Fruit fly (Drosophila melanogaster) whole organism, embryonic: ENCODE measurements around the gene CG9328.

Experiments used
- BtbVII ChIP-seq: fragments of 200-800 bp; sonication (Bioruptor generic); optimal IDR thresholded peaks from 3 replicates; lab custom pipeline; 2017; ENCODE audit warnings: missing biosample characterization, mild to moderate bottlenecking, missing genetic modification characterization
- CG10654 ChIP-seq: fragments of 200-800 bp; sonication (Bioruptor generic); optimal IDR thresholded peaks from 2 replicates; lab custom pipeline; 2016; ENCODE audit warnings: missing biosample characterization, missing genetic modification characterization
- CG12104 ChIP-seq: fragments of 200-800 bp; sonication (Bioruptor generic); optimal IDR thresholded peaks from 3 replicates; lab custom pipeline; 2016; ENCODE audit warnings: missing biosample characterization, missing genetic modification characterization
- CG13123 ChIP-seq: fragments of 200-800 bp; sonication (Bioruptor generic); optimal IDR thresholded peaks from 2 replicates; lab custom pipeline; 2016; ENCODE audit warnings: missing biosample characterization, missing genetic modification characterization
- CG14860 ChIP-seq: fragments of 200-800 bp; sonication (Bioruptor generic); IDR thresholded peaks from 3 replicates; pipeline ENCODE4 v1.3.6; 2022; ENCODE audit warnings: missing biosample characterization, missing genetic modification characterization; ENCODE audit not compliant: partially characterized antibody
- CG2120 ChIP-seq: fragments of 200-800 bp; sonication (Bioruptor generic); optimal IDR thresholded peaks from 3 replicates; lab custom pipeline; 2016; ENCODE audit warnings: missing biosample characterization, missing genetic modification characterization
- CG2199 ChIP-seq: fragments of 200-800 bp; sonication (Bioruptor generic); IDR thresholded peaks from 3 replicates; pipeline ENCODE4 v1.3.6; 2022; ENCODE audit warnings: missing biosample characterization, missing genetic modification characterization
- CG2889 ChIP-seq: fragments of 200-800 bp; sonication (Bioruptor generic); IDR thresholded peaks from 3 replicates; pipeline ENCODE4 v1.3.6; 2022; ENCODE audit warnings: missing biosample characterization, missing genetic modification characterization
- CG30403 ChIP-seq: fragments of 200-800 bp; sonication (Bioruptor generic); optimal IDR thresholded peaks from 3 replicates; lab custom pipeline; 2016; ENCODE audit warnings: missing biosample characterization, missing genetic modification characterization
- CG32772 ChIP-seq: fragments of 200-800 bp; sonication (Bioruptor generic); IDR thresholded peaks from 2 replicates; pipeline ENCODE4 v1.3.6; 2022; ENCODE audit warnings: missing biosample characterization, missing genetic modification characterization
- CG34224 ChIP-seq: fragments of 200-800 bp; sonication (Bioruptor generic); IDR thresholded peaks from 3 replicates; pipeline ENCODE4 v1.3.6; 2022; ENCODE audit warnings: missing biosample characterization, missing genetic modification characterization; ENCODE audit not compliant: partially characterized antibody
- CG4424 ChIP-seq: fragments of 200-800 bp; sonication (Bioruptor generic); optimal IDR thresholded peaks from 3 replicates; lab custom pipeline; 2016; ENCODE audit warnings: missing biosample characterization, missing genetic modification characterization
- CG8388 ChIP-seq: fragments of 200-800 bp; sonication (Bioruptor generic); optimal IDR thresholded peaks from 2 replicates; lab custom pipeline; 2019; ENCODE audit warnings: missing biosample characterization, mild to moderate bottlenecking, missing genetic modification characterization, moderate library complexity
- CG9609 ChIP-seq: fragments of 200-800 bp; sonication (Bioruptor generic); optimal IDR thresholded peaks from 3 replicates; lab custom pipeline; 2016; ENCODE audit warnings: missing biosample characterization, missing genetic modification characterization
- CrebB ChIP-seq: fragments of 200-800 bp; sonication (Bioruptor generic); optimal IDR thresholded peaks from 3 replicates; lab custom pipeline; 2018; ENCODE audit warnings: missing biosample characterization, mild to moderate bottlenecking, missing genetic modification characterization
- D ChIP-seq, 2 experiments: fragments of 200-800 bp in 1 of 2; fragments of >200 bp in 1 of 2; sonication (Bioruptor generic) in 1 of 2; optimal IDR thresholded peaks; 2 replicates in 1 of 2; 3 replicates in 1 of 2; lab custom pipeline; 2017; ENCODE audit warnings: mild to moderate bottlenecking in 1 of 2, missing biosample characterization in 1 of 2, missing genetic modification characterization in 1 of 2, missing genetic modification reagents in 1 of 2
- Dek ChIP-seq: fragments of 200-800 bp; sonication (Bioruptor generic); optimal IDR thresholded peaks from 3 replicates; lab custom pipeline; 2019; ENCODE audit warnings: missing biosample characterization, mild to moderate bottlenecking, missing genetic modification characterization, moderate library complexity
- Dip2 ChIP-seq: fragments of 200-800 bp; sonication (Bioruptor generic); IDR thresholded peaks from 2 replicates; pipeline ENCODE4 v1.3.6; 2022; ENCODE audit warnings: missing biosample characterization, missing genetic modification characterization
- Doc2 ChIP-seq: fragments of 200-800 bp; sonication (Bioruptor generic); IDR thresholded peaks from 2 replicates; pipeline ENCODE4 v1.3.6; 2022; ENCODE audit warnings: missing biosample characterization, missing genetic modification characterization
- Doc3 ChIP-seq: fragments of 200-800 bp; sonication (Bioruptor generic); IDR thresholded peaks from 3 replicates; pipeline ENCODE4 v1.3.6; 2022; ENCODE audit warnings: missing biosample characterization, missing genetic modification characterization; ENCODE audit not compliant: partially characterized antibody
- Drgx ChIP-seq: fragments of 200-800 bp; sonication (Bioruptor generic); IDR thresholded peaks from 2 replicates; pipeline ENCODE4 v1.3.6; 2022; ENCODE audit warnings: missing biosample characterization, missing genetic modification characterization
- ERR ChIP-seq: fragments of 200-800 bp; sonication (Bioruptor generic); optimal IDR thresholded peaks from 2 replicates; lab custom pipeline; 2016; ENCODE audit warnings: missing biosample characterization, missing genetic modification characterization
- Fer2 ChIP-seq: fragments of 200-800 bp; sonication (Bioruptor generic); optimal IDR thresholded peaks from 2 replicates; lab custom pipeline; 2018; ENCODE audit warnings: missing biosample characterization, mild to moderate bottlenecking, missing genetic modification characterization, moderate library complexity
- Hand ChIP-seq: fragments of 200-800 bp; sonication (Bioruptor generic); optimal IDR thresholded peaks from 2 replicates; lab custom pipeline; 2017; ENCODE audit warnings: mild to moderate bottlenecking, missing biosample characterization, missing genetic modification reagents, missing genetic modification characterization
- NC2β ChIP-seq: fragments of 200-800 bp; sonication (Bioruptor generic); optimal IDR thresholded peaks from 2 replicates; lab custom pipeline; 2016; ENCODE audit warnings: missing biosample characterization, missing genetic modification characterization
- Tbp ChIP-seq: fragments of >200 bp; optimal IDR thresholded peaks from 2 replicates; lab custom pipeline; 2018; ENCODE audit warnings: missing biosample characterization, missing genetic modification characterization
- ase ChIP-seq: fragments of 200-800 bp; sonication (Bioruptor generic); IDR thresholded peaks from 3 replicates; pipeline ENCODE4 v1.3.6; 2022; ENCODE audit warnings: missing biosample characterization, missing genetic modification characterization
- ash1 ChIP-seq: fragments of 200-800 bp; sonication (Bioruptor generic); optimal IDR thresholded peaks from 2 replicates; lab custom pipeline; 2018; ENCODE audit warnings: missing biosample characterization, mild to moderate bottlenecking, missing genetic modification characterization
- ato ChIP-seq: fragments of 200-800 bp; sonication (Bioruptor generic); IDR thresholded peaks from 2 replicates; pipeline ENCODE4 v1.3.6; 2022; ENCODE audit warnings: missing biosample characterization, missing genetic modification characterization; ENCODE audit not compliant: partially characterized antibody
- cas ChIP-seq: fragments of 200-800 bp; sonication (Bioruptor generic); IDR thresholded peaks from 2 replicates; pipeline ENCODE4 v1.3.6; 2022; ENCODE audit warnings: missing biosample characterization, missing genetic modification characterization
- exex ChIP-seq: fragments of 200-800 bp; sonication (Bioruptor generic); optimal IDR thresholded peaks from 4 replicates; lab custom pipeline; 2018; ENCODE audit warnings: missing biosample characterization, mild to moderate bottlenecking, missing genetic modification characterization, moderate library complexity
- eyg ChIP-seq: fragments of 200-800 bp; sonication (Bioruptor generic); optimal IDR thresholded peaks from 3 replicates; lab custom pipeline; 2016; ENCODE audit warnings: missing biosample characterization, missing genetic modification characterization
- ken ChIP-seq: fragments of 200-800 bp; sonication (Bioruptor generic); IDR thresholded peaks from 3 replicates; pipeline ENCODE4 v1.3.6; 2022; ENCODE audit warnings: missing biosample characterization, missing genetic modification characterization
- lilli ChIP-seq: fragments of 200-800 bp; sonication (Bioruptor generic); optimal IDR thresholded peaks from 3 replicates; lab custom pipeline; 2016; ENCODE audit warnings: missing biosample characterization, missing genetic modification characterization
- onecut ChIP-seq: fragments of 200-800 bp; sonication (Bioruptor generic); IDR thresholded peaks from 2 replicates; pipeline ENCODE4 v1.3.6; 2022; ENCODE audit warnings: missing biosample characterization, missing genetic modification characterization
- org-1 ChIP-seq: fragments of 200-800 bp; sonication (Bioruptor generic); optimal IDR thresholded peaks from 2 replicates; lab custom pipeline; 2017; ENCODE audit warnings: missing biosample characterization, missing genetic modification characterization
- phol ChIP-seq: fragments of 200-800 bp; sonication (Bioruptor generic); optimal IDR thresholded peaks from 3 replicates; lab custom pipeline; 2018; ENCODE audit warnings: missing biosample characterization, mild to moderate bottlenecking, missing genetic modification characterization, moderate library complexity
- pros ChIP-seq: fragments of 200-800 bp; sonication (Bioruptor generic); optimal IDR thresholded peaks from 3 replicates; lab custom pipeline; 2019; ENCODE audit warnings: missing biosample characterization, mild to moderate bottlenecking, missing genetic modification characterization, moderate library complexity
- ranshi ChIP-seq: fragments of 200-800 bp; sonication (Bioruptor generic); IDR thresholded peaks from 2 replicates; pipeline ENCODE4 v1.3.6; 2022; ENCODE audit warnings: missing biosample characterization, missing genetic modification characterization
- scrt ChIP-seq: fragments of 200-800 bp; sonication (Bioruptor generic); optimal IDR thresholded peaks from 2 replicates; lab custom pipeline; 2018; ENCODE audit warnings: missing biosample characterization, mild to moderate bottlenecking, missing genetic modification characterization, moderate library complexity
- slou ChIP-seq: fragments of 200-800 bp; sonication (Bioruptor generic); optimal IDR thresholded peaks from 3 replicates; lab custom pipeline; 2016; ENCODE audit warnings: missing biosample characterization, missing genetic modification characterization
- sqz ChIP-seq: fragments of 200-800 bp; sonication (Bioruptor generic); optimal IDR thresholded peaks from 3 replicates; lab custom pipeline; 2018; ENCODE audit warnings: missing biosample characterization, mild to moderate bottlenecking, missing genetic modification characterization
- trem ChIP-seq: fragments of 200-800 bp; optimal IDR thresholded peaks from 3 replicates; lab custom pipeline; 2019; ENCODE audit warnings: missing biosample characterization, mild to moderate bottlenecking, missing genetic modification characterization, moderate library complexity
- trh ChIP-seq: fragments of 200-800 bp; sonication (Bioruptor generic); optimal IDR thresholded peaks from 2 replicates; lab custom pipeline; 2016; ENCODE audit warnings: missing biosample characterization, missing genetic modification characterization
- vfl ChIP-seq: fragments of 200-800 bp; sonication (Bioruptor generic); optimal IDR thresholded peaks from 2 replicates; lab custom pipeline; 2016; ENCODE audit warnings: missing biosample characterization, missing genetic modification characterization

The CG9328 gene

dm6 chr2L:20811039-20811652, 13.6 kb downstream of the CG9328 start (continued):
- TF ChIP-seq phol (peak; percentile 45), eyg (no peak), trh (GFP tag; lab: Kevin White, UChicago) (no peak), slou (GFP tag; lab: Kevin White, UChicago) (no peak), CG32772 (no peak; the same call in none of the 2 replicates), ash1 (GFP tag; lab: Kevin White, UChicago) (no peak), exex (tag; lab: Kevin White, UChicago) (no peak), CG14860 (no peak), Doc3 (no peak), Drgx (GFP tag; lab: Robert Waterston, UW) (peak; percentile 87), ranshi (GFP tag; lab: Robert Waterston, UW) (0 out of 2 replicates have a peak, but pooled peaks have one; percentile 27), CG12104 (GFP tag; lab: Kevin White, UChicago) (no peak), CG2889 (GFP tag; lab: Robert Waterston, UW) (no peak), CG13123 (GFP tag; lab: Kevin White, UChicago) (no peak), ato (GFP tag; lab: Robert Waterston, UW) (no peak), Hand (GFP tag; lab: Kevin White, UChicago) (no peak), CG2199 (GFP tag; lab: Robert Waterston, UW) (no peak), org-1 (GFP tag; lab: Kevin White, UChicago) (peak; percentile 15), ken (GFP tag; lab: Robert Waterston, UW) (no peak), lilli (peak; percentile 15), NC2β (no peak), ERR (GFP tag; lab: Kevin White, UChicago) (no peak), BtbVII (GFP tag; lab: Kevin White, UChicago) (peak; percentile 46), Doc2 (GFP tag; lab: Robert Waterston, UW) (no peak), CG30403 (GFP tag; lab: Kevin White, UChicago) (peak; percentile 57), D (optimal IDR thresholded peaks at IDR 0.05; lab: Kevin White, UChicago) (no peak), D (GFP tag; optimal IDR thresholded peaks at IDR 0.05; lab: Kevin White, UChicago) (peak; percentile 17), Fer2 (no peak), CG8388 (GFP tag; lab: Kevin White, UChicago) (peak; percentile 35), Dek (tag; lab: Kevin White, UChicago) (no peak), Tbp (GFP tag; lab: Kevin White, UChicago) (no peak), CG9609 (GFP tag; lab: Kevin White, UChicago) (no peak), CG34224 (GFP tag; lab: Robert Waterston, UW) (no peak), pros (GFP tag; lab: Kevin White, UChicago) (no peak), sqz (peak; percentile 24), CG2120 (GFP tag; lab: Kevin White, UChicago) (peak; percentile 4), CG10654 (GFP tag; lab: Kevin White, UChicago) (no peak), cas (GFP tag; lab: Robert Waterston, UW) (no peak), Dip2 (GFP tag; lab: Robert Waterston, UW) (no peak), scrt (GFP tag; lab: Kevin White, UChicago) (no peak), vfl (GFP tag; lab: Kevin White, UChicago) (no peak), CrebB (no peak), ase (GFP tag; lab: Robert Waterston, UW) (peak; percentile 56; the same call in 2 of the 3 replicates), CG4424 (GFP tag; lab: Kevin White, UChicago) (peak; percentile 23), trem (no peak), onecut (GFP tag; lab: Robert Waterston, UW) (no peak)
- TF ChIP-seq, all 482 proteins: peak for 165
